Worm (Caenorhabditis elegans) whole organism, mixed stage, embryonic: ENCODE measurements around the gene mec-12.

Source experiments
- bed-3 ChIP-seq: fragments of 200-800 bp; sonication (Bioruptor generic); optimal IDR thresholded peaks from 3 replicates; lab custom pipeline; 2018; ENCODE audit warnings: mild to moderate bottlenecking, missing genetic modification characterization, moderate library complexity, missing compliant biosample characterization
- blmp-1 ChIP-seq: fragments of 150-350 bp; optimal IDR thresholded peaks from 2 replicates; lab custom pipeline; 2014; ENCODE audit warnings: missing biosample characterization, missing genetic modification characterization
- nhr-12 ChIP-seq: fragments of 150-350 bp; optimal IDR thresholded peaks from 2 replicates; lab custom pipeline; 2014; ENCODE audit warnings: missing biosample characterization, missing genetic modification characterization
- nhr-237 ChIP-seq: fragments of 150-350 bp; optimal IDR thresholded peaks from 2 replicates; lab custom pipeline; 2014; ENCODE audit warnings: missing biosample characterization, missing genetic modification characterization
- nhr-76 ChIP-seq: sonication (generic microtip); optimal IDR thresholded peaks from 2 replicates; lab custom pipeline; 2017; ENCODE audit warnings: missing biosample characterization, missing genetic modification characterization
- snpc-4 ChIP-seq: fragments of 150-350 bp; optimal IDR thresholded peaks from 2 replicates; lab custom pipeline; 2014; ENCODE audit warnings: missing biosample characterization, missing genetic modification characterization
- sptf-1 ChIP-seq: sonication (generic microtip); optimal IDR thresholded peaks from 2 replicates; lab custom pipeline; 2017; ENCODE audit warnings: mild to moderate bottlenecking, missing genetic modification characterization, moderate library complexity, missing compliant biosample characterization

DNA sequence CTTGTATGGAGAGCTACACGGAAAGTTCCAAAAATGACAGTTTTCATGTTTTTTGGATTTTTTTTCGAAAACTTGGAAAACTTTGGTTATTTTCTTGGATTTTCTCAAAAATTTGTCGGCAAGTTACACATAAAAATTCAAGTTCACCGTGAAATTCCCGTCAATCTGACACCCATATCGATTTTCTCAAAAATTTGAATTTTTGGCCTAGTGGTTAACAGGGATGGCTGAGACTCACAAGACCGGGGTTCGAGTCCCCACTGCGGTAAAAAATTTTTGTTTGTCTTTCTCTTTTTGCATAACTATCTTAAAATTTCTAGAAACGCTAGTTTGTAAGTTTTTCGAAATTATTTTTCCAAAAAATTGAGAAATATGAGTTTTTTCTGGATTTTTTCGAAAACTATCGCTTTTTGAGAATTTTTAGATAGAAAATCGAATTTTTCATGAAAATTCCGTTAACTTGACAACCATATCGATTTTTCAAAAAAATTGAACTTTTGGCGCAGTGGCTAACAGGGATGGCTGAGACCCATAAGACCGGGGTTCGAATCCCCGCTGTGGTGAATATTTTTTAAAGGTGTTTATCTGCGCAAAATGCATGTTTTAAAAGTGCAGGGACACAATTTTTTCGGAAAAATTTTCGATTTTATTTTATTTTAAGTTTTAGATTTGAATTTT lies 38.3 kb downstream of the mec-12 start:
- TF ChIP-seq snpc-4 (tag; lab: Kevin White, UChicago): no peak
- no peak for TF ChIP-seq sptf-1 (tag; lab: Kevin White, UChicago)
- no peak for TF ChIP-seq bed-3 (GFP tag; lab: Kevin White, UChicago)
- TF ChIP-seq nhr-76 (tag; lab: Kevin White, UChicago): no peak
- TF ChIP-seq blmp-1 (tag; lab: Kevin White, UChicago): no peak
- no peak for TF ChIP-seq nhr-12 (tag; lab: Kevin White, UChicago)
- no peak for TF ChIP-seq nhr-237 (tag; lab: Kevin White, UChicago)
